Worm (Caenorhabditis elegans) whole organism, L4 larva: ENCODE results near the gene K01A6.5.

ENCODE experiments used
- F10B5.3 ChIP-seq: sonication (generic microtip); optimal IDR thresholded peaks from 2 replicates; lab custom pipeline; 2016; ENCODE audit warnings: mild to moderate bottlenecking, missing genetic modification characterization, missing compliant biosample characterization
- Y48G9A.11 ChIP-seq: fragments of 200-800 bp; sonication (Bioruptor generic); IDR thresholded peaks from 2 replicates; pipeline ENCODE4 v1.3.6; 2022; ENCODE audit warnings: missing genetic modification reagents, missing genetic modification characterization, missing compliant biosample characterization
- ama-1 ChIP-seq: fragments of 150-350 bp; optimal IDR thresholded peaks from 2 replicates; lab custom pipeline; 2014; ENCODE audit warnings: inconsistent platforms, mixed read lengths
- lin-39 ChIP-seq: fragments of 150-350 bp; optimal IDR thresholded peaks from 2 replicates; lab custom pipeline; 2014; ENCODE audit warnings: missing biosample characterization, missing genetic modification reagents, missing genetic modification characterization
- nhr-77 ChIP-seq: fragments of 150-350 bp; optimal IDR thresholded peaks from 2 replicates; lab custom pipeline; 2014; ENCODE audit warnings: missing biosample characterization, missing genetic modification characterization
- saeg-2 ChIP-seq: fragments of 200-800 bp; sonication (Bioruptor generic); IDR thresholded peaks from 2 replicates; pipeline ENCODE4 v1.3.6; 2022; ENCODE audit warnings: missing genetic modification reagents, missing genetic modification characterization, missing compliant biosample characterization
- zfp-2 ChIP-seq: sonication (generic microtip); optimal IDR thresholded peaks from 2 replicates; lab custom pipeline; 2016; ENCODE audit warnings: mild to moderate bottlenecking, missing genetic modification characterization, missing compliant biosample characterization
- zip-11 ChIP-seq: fragments of 200-800 bp; sonication (Bioruptor generic); IDR thresholded peaks from 2 replicates; pipeline ENCODE4 v1.3.6; 2022; ENCODE audit warnings: missing genetic modification characterization, missing compliant biosample characterization
- ztf-11 ChIP-seq: fragments of 150-350 bp; optimal IDR thresholded peaks from 2 replicates; lab custom pipeline; 2014; ENCODE audit warnings: missing biosample characterization, missing genetic modification characterization

ce11 chrIV:11735025-11735424 is 7.5 kb upstream of the K01A6.5 start, which contains the start of gene K01A6.6:
- TF ChIP-seq zip-11 (GFP tag; lab: Robert Waterston, UW) (no peak), F10B5.3 (no peak), ama-1 (lab: Kevin White, UChicago) (no peak), saeg-2 (GFP tag; lab: Robert Waterston, UW) (no peak), Y48G9A.11 (GFP tag; lab: Robert Waterston, UW) (no peak), ztf-11 (tag; lab: Kevin White, UChicago) (no peak), lin-39 (no peak), zfp-2 (tag; lab: Kevin White, UChicago) (no peak), nhr-77 (tag; lab: Kevin White, UChicago) (no peak)
